Fruit fly (Drosophila melanogaster) whole organism, pupa: ENCODE measurements around the gene Eip75B.
A peak's percentile ranks its signal among the peaks of the same experiment; 100 is the strongest.

Experiments used
- CG12605 ChIP-seq: fragments of 200-800 bp; sonication (Bioruptor generic); IDR thresholded peaks from 2 replicates; pipeline ENCODE4 v1.3.6; 2022; ENCODE audit warnings: missing biosample characterization, missing genetic modification characterization
- CG13204 ChIP-seq: fragments of 200-800 bp; sonication (Bioruptor generic); optimal IDR thresholded peaks from 2 replicates; lab custom pipeline; 2018; ENCODE audit warnings: missing biosample characterization, mild to moderate bottlenecking, missing genetic modification characterization, moderate library complexity
- CG14655 ChIP-seq: fragments of 200-800 bp; sonication (Bioruptor generic); optimal IDR thresholded peaks from 3 replicates; lab custom pipeline; 2017; ENCODE audit warnings: mild to moderate bottlenecking, missing biosample characterization, missing genetic modification reagents, missing genetic modification characterization
- CG32121 ChIP-seq: fragments of 200-800 bp; sonication (Bioruptor generic); IDR thresholded peaks from 2 replicates; pipeline ENCODE4 v1.3.6; 2022; ENCODE audit warnings: missing biosample characterization, missing genetic modification characterization
- CG8159 ChIP-seq: fragments of 200-800 bp; sonication (Bioruptor generic); optimal IDR thresholded peaks from 3 replicates; lab custom pipeline; 2018; ENCODE audit warnings: missing biosample characterization, mild to moderate bottlenecking, missing genetic modification characterization, moderate library complexity
- Ets98B ChIP-seq: fragments of 200-800 bp; sonication (Bioruptor generic); IDR thresholded peaks from 2 replicates; pipeline ENCODE4 v1.3.6; 2022; ENCODE audit warnings: missing biosample characterization, missing genetic modification characterization
- Pif1A ChIP-seq: fragments of 200-800 bp; sonication (Bioruptor generic); optimal IDR thresholded peaks from 3 replicates; lab custom pipeline; 2016; ENCODE audit warnings: missing biosample characterization, missing genetic modification characterization
- Snoo ChIP-seq: fragments of 200-800 bp; sonication (Bioruptor generic); optimal IDR thresholded peaks from 3 replicates; lab custom pipeline; 2017; ENCODE audit warnings: missing biosample characterization, mild to moderate bottlenecking, missing genetic modification characterization, inconsistent platforms
- fd96Ca ChIP-seq: fragments of 200-800 bp; sonication (Bioruptor generic); IDR thresholded peaks from 3 replicates; pipeline ENCODE4 v1.3.6; 2022; ENCODE audit warnings: missing biosample characterization, missing genetic modification characterization
- rn ChIP-seq: fragments of 200-800 bp; sonication (Bioruptor generic); IDR thresholded peaks from 2 replicates; pipeline ENCODE4 v1.3.6; 2022; ENCODE audit warnings: missing biosample characterization, missing genetic modification characterization

- no peak for TF ChIP-seq CG13204 (GFP tag; lab: Kevin White, UChicago)
- no peak for TF ChIP-seq Pif1A (GFP tag; lab: Kevin White, UChicago)
- TF ChIP-seq fd96Ca (GFP tag; lab: Robert Waterston, UW): peak; percentile 44; the same call in 1 of the 3 replicates
- TF ChIP-seq CG8159 (tag; lab: Kevin White, UChicago): no peak
- TF ChIP-seq Ets98B (GFP tag; lab: Robert Waterston, UW): peak; percentile 48; the same call in 1 of the 2 replicates
- no peak for TF ChIP-seq CG12605
- no peak for TF ChIP-seq Snoo (tag; lab: Kevin White, UChicago)
- TF ChIP-seq CG32121 (GFP tag; lab: Robert Waterston, UW): peak; percentile 25; the same call in 1 of the 2 replicates
- TF ChIP-seq CG14655 (GFP tag; lab: Kevin White, UChicago): peak; percentile 7
- no peak for TF ChIP-seq rn (GFP tag; lab: Robert Waterston, UW)
Observed at dm6 chr3L:17986411-17986826, 78.1 kb downstream of the Eip75B start.
